Worm (Caenorhabditis elegans) whole organism, L1 larva: ENCODE data around the gene C16C10.2.

Source experiments
- C04F5.9 ChIP-seq: sonication (generic microtip); optimal IDR thresholded peaks from 2 replicates; lab custom pipeline; 2016; ENCODE audit warnings: missing genetic modification characterization, missing compliant biosample characterization
- fkh-10 ChIP-seq: sonication (generic microtip); optimal IDR thresholded peaks from 2 replicates; lab custom pipeline; 2017; ENCODE audit warnings: missing biosample characterization, missing genetic modification reagents, missing genetic modification characterization
- fkh-8 ChIP-seq: sonication (generic microtip); optimal IDR thresholded peaks from 2 replicates; lab custom pipeline; 2016; ENCODE audit warnings: mild to moderate bottlenecking, missing genetic modification characterization, missing compliant biosample characterization
- lin-15B ChIP-seq: fragments of 150-350 bp; sonication (generic microtip); optimal IDR thresholded peaks from 3 replicates; lab custom pipeline; 2014; ENCODE audit warnings: missing biosample characterization, missing genetic modification characterization
- lsy-2 ChIP-seq, 2 experiments: fragments of 150-350 bp; optimal IDR thresholded peaks; 2 replicates each; lab custom pipeline; 2014; ENCODE audit warnings: missing biosample characterization in 2 of 2, missing genetic modification characterization in 2 of 2
- mdl-1 ChIP-seq, 2 experiments: fragments of 150-350 bp; optimal IDR thresholded peaks; 2 replicates each; lab custom pipeline; 2014 to 2017; ENCODE audit warnings: missing biosample characterization in 2 of 2, missing genetic modification characterization in 2 of 2, inconsistent platforms in 1 of 2
- nhr-237 ChIP-seq: fragments of 150-350 bp; optimal IDR thresholded peaks from 2 replicates; lab custom pipeline; 2014; ENCODE audit warnings: missing biosample characterization, missing genetic modification characterization
- nhr-77 ChIP-seq: fragments of 150-350 bp; optimal IDR thresholded peaks from 2 replicates; lab custom pipeline; 2014; ENCODE audit warnings: missing biosample characterization, missing genetic modification characterization
- rnt-1 ChIP-seq: sonication (generic microtip); optimal IDR thresholded peaks from 2 replicates; lab custom pipeline; 2016; ENCODE audit warnings: mild to moderate bottlenecking, missing genetic modification characterization, moderate library complexity, missing compliant biosample characterization
- snpc-4 ChIP-seq: fragments of 150-350 bp; optimal IDR thresholded peaks from 2 replicates; lab custom pipeline; 2014; ENCODE audit warnings: missing biosample characterization, missing genetic modification characterization
- unc-130 ChIP-seq: fragments of 150-350 bp; optimal IDR thresholded peaks from 2 replicates; lab custom pipeline; 2017; ENCODE audit warnings: missing biosample characterization, missing genetic modification characterization, inconsistent platforms
- ztf-11 ChIP-seq, 2 experiments: sonication (generic microtip); optimal IDR thresholded peaks; 2 replicates each; lab custom pipeline; 2016 to 2017; ENCODE audit warnings: missing genetic modification characterization in 2 of 2, missing biosample characterization in 1 of 2, missing compliant biosample characterization in 1 of 2

ce11 chrIII:4164071-4164470 lies 14.4 kb downstream of the C16C10.2 start, which contains the start of gene C16C10.8:
- no peak for TF ChIP-seq rnt-1 (tag; lab: Kevin White, UChicago)
- TF ChIP-seq snpc-4: no peak
- TF ChIP-seq nhr-237: no peak
- TF ChIP-seq C04F5.9: no peak
- no peak for TF ChIP-seq nhr-77 (tag; lab: Kevin White, UChicago)
- no peak for TF ChIP-seq unc-130
- TF ChIP-seq fkh-10 (GFP tag; lab: Kevin White, UChicago): no peak
- no peak for TF ChIP-seq mdl-1 (tag; optimal IDR thresholded peaks at IDR 0.05; lab: Kevin White, UChicago)
- no peak for TF ChIP-seq ztf-11 (tag; optimal IDR thresholded peaks at IDR 0.05; lab: Kevin White, UChicago)
- TF ChIP-seq lin-15B: no peak
- TF ChIP-seq fkh-8 (tag; lab: Kevin White, UChicago): no peak
- TF ChIP-seq lsy-2 (tag; optimal IDR thresholded peaks at IDR 0.05; lab: Kevin White, UChicago): no peak
